Worm (Caenorhabditis elegans) whole organism, late embryonic: ENCODE measurements around the gene ZK688.12.
A peak's percentile ranks its signal among the peaks of the same experiment; 100 is the strongest.

Experiments used
- ceh-34 ChIP-seq: sonication (generic microtip); optimal IDR thresholded peaks from 2 replicates; lab custom pipeline; 2016; ENCODE audit warnings: mild to moderate bottlenecking, missing genetic modification characterization, missing compliant biosample characterization
- elt-2 ChIP-seq: sonication (generic microtip); optimal IDR thresholded peaks from 2 replicates; lab custom pipeline; 2016; ENCODE audit warnings: missing genetic modification reagents, missing genetic modification characterization, missing compliant biosample characterization
- gmeb-2 ChIP-seq: sonication (generic microtip); optimal IDR thresholded peaks from 2 replicates; lab custom pipeline; 2016; ENCODE audit warnings: missing genetic modification characterization, inconsistent platforms, missing compliant biosample characterization
- hlh-15 ChIP-seq: sonication (generic microtip); optimal IDR thresholded peaks from 2 replicates; lab custom pipeline; 2016; ENCODE audit warnings: missing genetic modification characterization, missing compliant biosample characterization
- nfya-1 ChIP-seq: sonication (generic microtip); optimal IDR thresholded peaks from 2 replicates; lab custom pipeline; 2017; ENCODE audit warnings: missing genetic modification characterization, mild to moderate bottlenecking, missing compliant biosample characterization, antibody characterized with exemption, moderate library complexity
- nhr-11 ChIP-seq: fragments of 150-350 bp; optimal IDR thresholded peaks from 2 replicates; lab custom pipeline; 2014; ENCODE audit warnings: missing biosample characterization, missing genetic modification characterization
- pha-4 ChIP-seq: fragments of 150-350 bp; optimal IDR thresholded peaks from 2 replicates; lab custom pipeline; 2018; ENCODE audit warnings: missing biosample characterization, missing genetic modification reagents, missing genetic modification characterization
- ztf-16 ChIP-seq: sonication (generic microtip); optimal IDR thresholded peaks from 2 replicates; lab custom pipeline; 2017; ENCODE audit warnings: missing genetic modification characterization, missing compliant biosample characterization

DNA sequence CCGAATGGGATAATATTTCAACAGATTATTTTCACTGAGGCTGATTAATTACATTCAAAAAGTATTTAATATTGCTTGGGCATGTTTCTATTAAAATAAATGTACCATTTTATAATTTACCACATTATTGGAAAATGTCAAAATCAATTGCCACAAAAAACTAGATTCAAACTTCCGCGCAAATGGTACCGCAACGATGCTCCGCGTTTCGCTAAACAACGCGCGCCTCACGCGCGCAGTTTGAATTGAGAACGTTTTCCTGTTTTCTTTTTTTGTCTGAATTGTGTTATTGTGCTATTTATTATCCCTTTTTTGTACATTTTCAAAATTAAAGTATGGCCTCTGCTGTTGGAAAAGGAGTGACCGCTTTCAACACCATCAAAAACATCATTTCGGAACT, 27.4 kb upstream of the ZK688.12 start, which contains the start of gene C29E4.12:
- TF ChIP-seq ztf-16 (tag; lab: Kevin White, UChicago), result no peak
- TF ChIP-seq gmeb-2 (tag; lab: Kevin White, UChicago), result no peak
- TF ChIP-seq nfya-1, result peak; percentile 56
- no peak for TF ChIP-seq pha-4 (tag; lab: Kevin White, UChicago)
- TF ChIP-seq elt-2 (tag; lab: Kevin White, UChicago), result no peak
- no peak for TF ChIP-seq hlh-15 (tag; lab: Kevin White, UChicago)
- no peak for TF ChIP-seq nhr-11
- no peak for TF ChIP-seq ceh-34 (tag; lab: Kevin White, UChicago)
